Fruit fly (Drosophila melanogaster): ENCODE results near the gene sov.
A peak's percentile ranks its signal among the peaks of the same experiment; 100 is the strongest.

Gene sov

DNA sequence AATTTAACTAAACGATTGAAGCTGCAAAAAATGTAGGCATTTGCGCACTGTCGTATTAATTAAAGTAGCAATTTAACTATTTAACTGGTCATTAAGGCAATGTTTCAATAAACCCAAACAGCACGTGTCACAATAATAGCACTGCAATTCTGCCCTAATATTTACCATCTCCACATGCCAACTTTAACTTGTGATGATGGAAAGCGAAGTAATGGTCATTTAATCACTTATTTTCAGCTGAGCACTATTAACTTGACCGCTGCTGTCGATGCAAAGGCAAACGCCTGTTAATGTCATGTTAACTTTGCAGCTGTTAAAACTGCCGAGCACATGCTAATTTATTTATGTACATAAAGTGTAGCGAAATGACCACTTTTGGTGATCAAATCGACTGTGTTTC, 38.1 kb downstream of the sov start (continued):
- peak; percentile 9 for TF ChIP-seq CG8290 (GFP tag; optimal IDR thresholded peaks at IDR 0.05)
- TF ChIP-seq CG8290 (tag; optimal IDR thresholded peaks at IDR 0.05) = peak in 1 of 2 experiments; percentile 98
- TF ChIP-seq CG3281 (GFP tag; optimal IDR thresholded peaks at IDR 0.05) = peak; percentile 83
- TF ChIP-seq CHES-1-like (GFP tag; optimal IDR thresholded peaks at IDR 0.05) = peak; percentile 78
- peak; percentile 88 for TF ChIP-seq lmd (GFP tag; IDR thresholded peaks at IDR 0.05)
- peak; percentile 65 for TF ChIP-seq Side (GFP tag; optimal IDR thresholded peaks at IDR 0.05)
- no peak for TF ChIP-seq grn (GFP tag; optimal IDR thresholded peaks at IDR 0.05)
- TF ChIP-seq ara (GFP tag; IDR thresholded peaks at IDR 0.05) = peak; percentile 85
- TF ChIP-seq emc (GFP tag; optimal IDR thresholded peaks at IDR 0.05) = peak; percentile 72
- TF ChIP-seq CG15073 (GFP tag; optimal IDR thresholded peaks at IDR 0.05) = no peak
- TF ChIP-seq pros (GFP tag; optimal IDR thresholded peaks at IDR 0.05) = no peak
- TF ChIP-seq CG1602 (GFP tag; optimal IDR thresholded peaks at IDR 0.05) = peak; percentile 78
- no peak for TF ChIP-seq Dip2 (GFP tag; IDR thresholded peaks at IDR 0.05)
- TF ChIP-seq lilli (GFP tag; optimal IDR thresholded peaks at IDR 0.05) = peak; percentile 84
- peak; percentile 87 for TF ChIP-seq CG16779 (GFP tag; IDR thresholded peaks at IDR 0.05)
- peak; percentile 72 for TF ChIP-seq CG12391 (tag; optimal IDR thresholded peaks at IDR 0.05)
- no peak for TF ChIP-seq Elba2 (GFP tag; optimal IDR thresholded peaks at IDR 0.05)
- TF ChIP-seq CG2116 (GFP tag; optimal IDR thresholded peaks at IDR 0.05) = peak; percentile 27
- TF ChIP-seq zf30C (GFP tag; optimal IDR thresholded peaks at IDR 0.05) = no peak
- peak; percentile 55 for TF ChIP-seq Bdp1 (GFP tag; optimal IDR thresholded peaks at IDR 0.05)
- peak; percentile 78 for TF ChIP-seq gro (GFP tag; optimal IDR thresholded peaks at IDR 0.05)
- peak; percentile 70 for TF ChIP-seq CG18262 (tag; optimal IDR thresholded peaks at IDR 0.05)
- peak; percentile 90 for TF ChIP-seq dysf (GFP tag; IDR thresholded peaks at IDR 0.05)
- TF ChIP-seq CG7928 (GFP tag; optimal IDR thresholded peaks at IDR 0.05) = peak; percentile 36
- TF ChIP-seq Dad (GFP tag; optimal IDR thresholded peaks at IDR 0.05) = peak; percentile 79
- peak; percentile 69 for TF ChIP-seq pho (GFP tag; optimal IDR thresholded peaks at IDR 0.05)
- TF ChIP-seq HHEX (GFP tag; optimal IDR thresholded peaks at IDR 0.05) = peak; percentile 81
- peak; percentile 80 for TF ChIP-seq CG6689 (GFP tag; IDR thresholded peaks at IDR 0.05)
- peak; percentile 73 for TF ChIP-seq odd (GFP tag; optimal IDR thresholded peaks at IDR 0.05)
- peak; percentile 89 for TF ChIP-seq CG2120 (GFP tag; optimal IDR thresholded peaks at IDR 0.05)
- peak; percentile 78 for TF ChIP-seq CG18599 (GFP tag; optimal IDR thresholded peaks at IDR 0.05)
- TF ChIP-seq scrt (GFP tag; optimal IDR thresholded peaks at IDR 0.05) = peak; percentile 60
- peak; percentile 68 for TF ChIP-seq Usf (GFP tag; optimal IDR thresholded peaks at IDR 0.05)
- peak; percentile 41 for TF ChIP-seq Lhr (GFP tag; optimal IDR thresholded peaks at IDR 0.05)
- TF ChIP-seq CG2129 (GFP tag; IDR thresholded peaks at IDR 0.05; ENCODE audit: partially characterized antibody) = no peak
- TF ChIP-seq mam (GFP tag; optimal IDR thresholded peaks at IDR 0.05) = peak; percentile 86
- peak; percentile 57 for TF ChIP-seq tx (GFP tag; optimal IDR thresholded peaks at IDR 0.05)
- TF ChIP-seq CG4820 (GFP tag; optimal IDR thresholded peaks at IDR 0.05) = peak; percentile 69
- peak; percentile 39 for TF ChIP-seq Fer2 (tag; optimal IDR thresholded peaks at IDR 0.05)
- peak; percentile 82 for TF ChIP-seq bcd (GFP tag; optimal IDR thresholded peaks at IDR 0.05)
- TF ChIP-seq nerfin-2 (GFP tag; IDR thresholded peaks at IDR 0.05; ENCODE audit: partially characterized antibody) = no peak
- no peak for TF ChIP-seq Bgb (GFP tag; IDR thresholded peaks at IDR 0.05; ENCODE audit: partially characterized antibody)
- TF ChIP-seq CG10147 (GFP tag; optimal IDR thresholded peaks at IDR 0.05) = peak; percentile 73
- TF ChIP-seq CG32532 (GFP tag; IDR thresholded peaks at IDR 0.05) = peak; percentile 86
- TF ChIP-seq HLHmδ (GFP tag; optimal IDR thresholded peaks at IDR 0.05) = no peak
- TF ChIP-seq CG3838 (GFP tag; optimal IDR thresholded peaks at IDR 0.05) = peak; percentile 26
- peak; percentile 90 for TF ChIP-seq so (GFP tag; IDR thresholded peaks at IDR 0.05)
- peak; percentile 81 for TF ChIP-seq HmgZ (tag; optimal IDR thresholded peaks at IDR 0.05)
- TF ChIP-seq Hr78 (GFP tag; optimal IDR thresholded peaks at IDR 0.05) = no peak
- TF ChIP-seq CG10366 (GFP tag; IDR thresholded peaks at IDR 0.05) = peak; percentile 91
- peak; percentile 49; the same call in 1 of the 2 replicates for TF ChIP-seq CG32767 (GFP tag; IDR thresholded peaks at IDR 0.05)
